Fruit fly (Drosophila melanogaster) whole organism, wandering third instar larva: ENCODE measurements around the gene CG14866.

Experiments
- CG9705 ChIP-seq: fragments of 200-800 bp; sonication (Bioruptor generic); optimal IDR thresholded peaks from 2 replicates; lab custom pipeline; 2018; ENCODE audit warnings: missing biosample characterization, mild to moderate bottlenecking, missing genetic modification characterization
- Dif ChIP-seq: fragments of 200-275, 200-300 bp; sonication (Bioruptor generic); optimal IDR thresholded peaks from 2 replicates; lab custom pipeline; 2018; ENCODE audit warnings: missing biosample characterization, missing genetic modification characterization; ENCODE audit not compliant: partially characterized antibody
- GATAd ChIP-seq: sonication (Bioruptor generic); optimal IDR thresholded peaks from 2 replicates; lab custom pipeline; 2016; ENCODE audit warnings: missing biosample characterization, missing genetic modification characterization
- HLH106 ChIP-seq: fragments of 200-800 bp; optimal IDR thresholded peaks from 3 replicates; lab custom pipeline; 2019; ENCODE audit warnings: missing biosample characterization, mild to moderate bottlenecking, missing genetic modification characterization, moderate library complexity
- Hr83 ChIP-seq: fragments of 200-300 bp; sonication (Bioruptor generic); optimal IDR thresholded peaks from 2 replicates; lab custom pipeline; 2016; ENCODE audit warnings: missing biosample characterization, mild to moderate bottlenecking, missing genetic modification characterization, moderate library complexity; ENCODE audit not compliant: poor library complexity, severe bottlenecking
- Mio ChIP-seq: sonication (Bioruptor generic); optimal IDR thresholded peaks from 2 replicates; lab custom pipeline; 2016; ENCODE audit warnings: missing biosample characterization, missing genetic modification characterization
- Myc ChIP-seq: fragments of >200 bp; optimal IDR thresholded peaks from 2 replicates; lab custom pipeline; 2017
- N ChIP-seq: fragments of >200 bp; optimal IDR thresholded peaks from 2 replicates; lab custom pipeline; 2018; ENCODE audit warnings: missing biosample characterization, missing external identifiers, missing genetic modification characterization
- OdsH ChIP-seq: fragments of 200-800 bp; sonication (Bioruptor generic); optimal IDR thresholded peaks from 2 replicates; lab custom pipeline; 2016; ENCODE audit warnings: missing biosample characterization, mild to moderate bottlenecking, missing genetic modification characterization
- Rel ChIP-seq, 2 experiments: fragments of 200-800 bp; sonication (Bioruptor generic) in 1 of 2; optimal IDR thresholded peaks; 2 replicates in 1 of 2; 3 replicates in 1 of 2; lab custom pipeline; 2016 to 2019; ENCODE audit warnings: mild to moderate bottlenecking in 2 of 2, missing biosample characterization in 2 of 2, missing genetic modification characterization in 2 of 2, moderate library complexity in 1 of 2
- Sp1 ChIP-seq: fragments of 200-800 bp; sonication (Bioruptor generic); optimal IDR thresholded peaks from 3 replicates; lab custom pipeline; 2019; ENCODE audit warnings: missing biosample characterization, mild to moderate bottlenecking, missing genetic modification characterization, moderate library complexity
- Vsx2 ChIP-seq: fragments of 200-300, 225-300 bp; sonication (Bioruptor generic); optimal IDR thresholded peaks from 2 replicates; lab custom pipeline; 2018; ENCODE audit warnings: missing biosample characterization, missing genetic modification characterization; ENCODE audit not compliant: partially characterized antibody
- br ChIP-seq: fragments of 200-800 bp; sonication (Bioruptor generic); optimal IDR thresholded peaks from 2 replicates; lab custom pipeline; 2016; ENCODE audit warnings: missing biosample characterization, missing genetic modification characterization
- brk ChIP-seq: fragments of 200-800 bp; sonication (Bioruptor generic); optimal IDR thresholded peaks from 2 replicates; lab custom pipeline; 2016; ENCODE audit warnings: missing biosample characterization, mild to moderate bottlenecking, missing genetic modification characterization
- dl ChIP-seq, 2 experiments: fragments of 175-275, 200-275 bp in 1 of 2; fragments of 200-275 bp in 1 of 2; sonication (Bioruptor generic); optimal IDR thresholded peaks; lab custom pipeline; 2018; ENCODE audit warnings: mild to moderate bottlenecking in 2 of 2, missing biosample characterization in 2 of 2, missing genetic modification characterization in 2 of 2, moderate library complexity in 2 of 2; ENCODE audit not compliant: partially characterized antibody in 2 of 2, insufficient read depth in 1 of 2
- dmrt93B ChIP-seq: fragments of 200-800 bp; sonication (Bioruptor generic); optimal IDR thresholded peaks from 2 replicates; lab custom pipeline; 2018; ENCODE audit warnings: missing biosample characterization, mild to moderate bottlenecking, missing genetic modification characterization
- dsf ChIP-seq: sonication (Bioruptor generic); optimal IDR thresholded peaks from 2 replicates; lab custom pipeline; 2016; ENCODE audit warnings: missing biosample characterization, missing genetic modification characterization, borderline replicate concordance
- ey ChIP-seq: fragments of 200-800 bp; sonication (Bioruptor generic); optimal IDR thresholded peaks from 2 replicates; lab custom pipeline; 2016; ENCODE audit warnings: missing biosample characterization, missing genetic modification characterization
- foxo ChIP-seq, 2 experiments: fragments of 200-800 bp; sonication (Bioruptor generic); optimal IDR thresholded peaks; 2 replicates in 1 of 2; 3 replicates in 1 of 2; lab custom pipeline; 2016 to 2017; ENCODE audit warnings: missing biosample characterization in 2 of 2, missing genetic modification characterization in 2 of 2
- fru ChIP-seq: fragments of 200-800 bp; sonication (Bioruptor generic); optimal IDR thresholded peaks from 3 replicates; lab custom pipeline; 2016; ENCODE audit warnings: missing biosample characterization, mild to moderate bottlenecking, missing genetic modification characterization
- h ChIP-seq: fragments of 200-800 bp; sonication (Bioruptor generic); optimal IDR thresholded peaks from 3 replicates; lab custom pipeline; 2016; ENCODE audit warnings: missing biosample characterization, mild to moderate bottlenecking, missing genetic modification characterization
- jim ChIP-seq: fragments of 175-275, 200-325 bp; sonication (Bioruptor generic); optimal IDR thresholded peaks from 2 replicates; lab custom pipeline; 2016; ENCODE audit warnings: missing biosample characterization, mild to moderate bottlenecking, missing genetic modification characterization
- lola ChIP-seq: fragments of >200 bp; optimal IDR thresholded peaks from 2 replicates; lab custom pipeline; 2017; ENCODE audit warnings: missing biosample characterization, missing genetic modification characterization
- pan ChIP-seq: fragments of >200 bp; optimal IDR thresholded peaks from 2 replicates; lab custom pipeline; 2017
- psq ChIP-seq: fragments of 200-800 bp; sonication (Bioruptor generic); optimal IDR thresholded peaks from 3 replicates; lab custom pipeline; 2017; ENCODE audit warnings: missing biosample characterization, mild to moderate bottlenecking, missing genetic modification characterization, moderate library complexity
- rgr ChIP-seq: fragments of 200-800 bp; sonication (Bioruptor generic); optimal IDR thresholded peaks from 3 replicates; lab custom pipeline; 2016; ENCODE audit warnings: missing biosample characterization, mild to moderate bottlenecking, missing genetic modification characterization
- sage ChIP-seq: fragments of 200-800 bp; sonication (Bioruptor generic); optimal IDR thresholded peaks from 2 replicates; lab custom pipeline; 2016; ENCODE audit warnings: missing biosample characterization, mild to moderate bottlenecking, missing genetic modification characterization
- sv ChIP-seq: fragments of 200-800 bp; sonication (Bioruptor generic); optimal IDR thresholded peaks from 3 replicates; lab custom pipeline; 2016; ENCODE audit warnings: missing biosample characterization, missing genetic modification characterization
- tai ChIP-seq: sonication (Bioruptor generic); optimal IDR thresholded peaks from 2 replicates; lab custom pipeline; 2016; ENCODE audit warnings: missing biosample characterization, missing genetic modification characterization
- woc ChIP-seq: sonication (Bioruptor generic); optimal IDR thresholded peaks from 2 replicates; lab custom pipeline; 2016; ENCODE audit warnings: missing biosample characterization, mild to moderate bottlenecking, missing genetic modification characterization

Gene CG14866

DNA sequence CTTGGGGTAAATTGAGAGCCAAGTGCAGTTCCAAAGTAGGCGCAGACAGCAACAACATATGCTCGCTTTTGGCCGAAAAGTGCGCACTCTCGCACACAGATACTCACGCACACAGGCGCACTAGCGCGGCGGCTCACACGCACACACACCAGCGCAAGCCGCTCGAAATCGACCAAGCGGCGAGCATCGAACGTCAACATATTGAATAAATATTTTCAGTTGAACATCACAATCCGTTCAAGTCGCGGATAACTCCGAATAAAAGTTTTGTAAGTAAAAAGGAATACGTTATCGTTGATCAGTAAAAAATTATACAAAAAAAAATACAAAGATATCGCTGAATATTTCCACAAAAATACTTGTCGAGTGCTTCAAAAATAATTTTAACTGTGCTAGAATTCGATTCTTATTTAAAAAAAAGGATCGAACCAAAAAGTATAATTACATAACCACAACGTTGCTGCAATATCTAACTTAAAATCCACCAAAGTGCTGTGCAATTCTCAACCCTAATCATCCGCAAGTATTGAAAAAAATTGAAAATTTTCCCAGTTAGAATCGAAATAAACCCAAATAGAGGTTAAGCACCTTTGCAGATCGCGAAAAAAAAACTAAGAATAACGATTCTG lies 34.8 kb upstream of the CG14866 start:
- peak in 1 of 2 experiments; percentile 3 for TF ChIP-seq dl (GFP tag; optimal IDR thresholded peaks at IDR 0.05; lab: Kevin White, UChicago; ENCODE audit: insufficient read depth in 1 of 2, partially characterized antibody in 2 of 2)
- TF ChIP-seq Vsx2, result no peak
- TF ChIP-seq, all 38 proteins: peak for 1

DNA sequence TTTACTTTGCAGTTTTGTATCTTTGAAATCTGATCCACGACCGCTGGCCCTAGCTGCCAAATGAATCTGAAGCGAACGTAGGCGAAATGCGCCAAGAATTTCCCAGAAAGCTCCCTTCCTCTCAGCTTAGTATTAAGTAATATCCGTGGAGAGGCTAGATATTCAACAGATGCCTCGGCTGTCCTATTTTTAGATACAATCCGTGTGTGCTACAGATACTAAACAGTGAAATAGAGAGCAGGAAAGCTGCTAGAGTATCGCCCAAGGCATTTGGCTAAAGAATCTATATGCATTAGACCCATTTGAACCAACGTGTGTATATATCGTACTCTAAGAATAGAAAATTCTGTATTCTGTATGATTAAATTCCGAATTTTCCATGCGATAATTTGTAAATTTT lies 33.9 kb upstream of the CG14866 start:
- TF ChIP-seq Sp1 (GFP tag; lab: Kevin White, UChicago) (no peak), rgr (GFP tag; lab: Kevin White, UChicago) (no peak), N (GFP tag; lab: Kevin White, UChicago) (no peak), ey (GFP tag; lab: Kevin White, UChicago) (no peak), CG9705 (no peak), Rel (GFP tag; optimal IDR thresholded peaks at IDR 0.05; lab: Kevin White, UChicago) (no peak), Rel (tag; optimal IDR thresholded peaks at IDR 0.05; lab: Kevin White, UChicago) (no peak), jim (GFP tag; lab: Kevin White, UChicago) (no peak), Vsx2 (no peak), OdsH (no peak), sage (GFP tag; lab: Kevin White, UChicago) (no peak)

DNA sequence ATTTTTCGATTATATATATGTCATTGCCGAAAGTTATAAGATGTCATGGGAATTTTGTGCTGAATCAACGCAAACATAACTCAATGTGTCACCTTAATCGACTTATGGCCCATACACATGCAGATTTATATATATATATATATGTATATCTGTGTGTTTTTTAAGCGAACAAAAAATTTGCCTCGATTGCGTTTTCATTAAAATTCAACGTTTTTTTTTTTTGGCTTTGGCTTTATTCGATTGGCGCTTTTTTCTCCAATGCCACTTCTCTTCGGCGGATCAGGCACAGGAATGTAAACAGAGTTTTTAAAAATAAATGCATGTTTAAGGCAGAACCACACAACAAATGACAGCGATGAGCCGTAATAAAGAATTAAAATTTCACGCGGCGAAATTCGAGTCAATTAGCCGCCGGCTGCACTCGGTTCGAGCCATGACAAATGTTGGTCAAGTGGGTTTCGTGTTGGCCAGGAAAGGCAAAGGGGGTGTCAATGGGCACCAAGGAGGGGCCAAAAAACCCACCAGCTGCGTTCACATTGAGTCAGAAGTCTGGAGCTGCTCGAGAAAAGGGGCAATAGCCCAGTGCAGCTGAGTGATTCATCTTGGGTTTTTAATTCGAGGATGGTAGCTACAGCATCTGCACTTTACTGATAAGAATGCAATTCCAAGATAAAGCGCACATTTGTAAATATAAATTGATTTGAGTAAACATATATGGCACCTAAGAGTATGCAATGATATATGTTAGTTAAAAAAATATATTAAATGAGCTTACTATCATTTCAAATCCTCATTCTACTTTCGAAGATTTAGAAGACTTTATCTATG lies 33.1 kb upstream of the CG14866 start:
- TF ChIP-seq jim (GFP tag; lab: Kevin White, UChicago), result no peak
- no peak for TF ChIP-seq Rel (GFP tag; optimal IDR thresholded peaks at IDR 0.05; lab: Kevin White, UChicago)
- peak; percentile 15 for TF ChIP-seq Rel (tag; optimal IDR thresholded peaks at IDR 0.05; lab: Kevin White, UChicago)
- no peak for TF ChIP-seq brk

DNA sequence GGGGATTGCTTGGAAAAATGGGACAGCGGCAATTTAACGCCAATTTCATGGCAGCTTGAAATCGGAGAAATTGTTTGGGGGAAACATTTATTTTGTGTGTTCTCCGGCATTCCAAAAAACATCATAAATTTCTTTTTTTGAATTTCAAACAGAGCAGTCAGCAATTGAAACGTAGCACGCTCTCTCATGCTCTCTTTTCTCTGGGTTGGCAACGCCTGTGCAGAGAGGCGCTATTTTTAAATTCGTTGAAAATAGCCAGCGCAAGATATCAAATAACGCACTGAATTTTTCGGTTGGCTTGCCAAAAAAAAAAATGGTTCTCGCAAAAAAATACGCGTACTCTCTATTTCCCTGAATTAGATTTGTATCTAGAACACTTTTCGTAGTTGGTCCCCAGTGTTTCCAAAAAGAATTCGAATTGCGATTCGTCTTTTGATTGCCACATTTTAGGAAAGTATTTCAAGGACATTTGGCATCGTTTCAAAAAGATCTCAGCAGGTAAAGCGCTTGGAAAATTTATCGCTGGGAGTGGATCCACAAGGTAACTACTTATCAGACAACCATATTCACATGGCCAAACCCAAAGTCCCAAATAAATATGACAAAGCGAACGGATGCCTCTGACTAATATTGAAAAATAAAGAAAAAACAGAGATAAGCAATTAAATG lies 30.1 kb upstream of the CG14866 start:
- TF ChIP-seq dmrt93B (GFP tag; lab: Kevin White, UChicago) (no peak), Myc (lab: Kevin White, UChicago) (no peak), tai (no peak), h (GFP tag; lab: Kevin White, UChicago) (no peak), rgr (GFP tag; lab: Kevin White, UChicago) (peak; percentile 7), dl (GFP tag; optimal IDR thresholded peaks at IDR 0.05; lab: Kevin White, UChicago; ENCODE audit: insufficient read depth in 1 of 2, partially characterized antibody in 2 of 2) (peak in 1 of 2 experiments; percentile 51), OdsH (no peak), sage (GFP tag; lab: Kevin White, UChicago) (no peak), brk (no peak), Vsx2 (peak; percentile 56), Dif (peak; percentile 87), dsf (no peak), Sp1 (GFP tag; lab: Kevin White, UChicago) (no peak)

DNA sequence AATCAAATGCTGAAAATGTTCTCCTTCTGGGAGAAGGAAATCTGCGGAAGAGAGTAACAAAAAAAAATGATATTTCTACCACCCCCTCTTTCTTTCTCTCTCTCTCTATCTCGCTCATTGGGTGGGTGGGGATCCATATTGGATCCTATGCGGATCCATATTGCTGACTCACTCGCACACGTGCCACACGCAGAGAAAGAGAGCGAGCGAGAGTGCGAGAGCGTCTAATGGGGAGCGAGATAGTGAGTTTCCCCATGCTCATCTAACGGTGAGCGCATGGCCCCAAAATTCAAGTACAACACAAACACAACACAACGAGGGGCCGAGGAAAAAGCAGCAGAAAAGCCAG lies 29.6 kb upstream of the CG14866 start:
- no peak for TF ChIP-seq tai
- TF ChIP-seq pan (lab: Kevin White, UChicago), result no peak
- no peak for TF ChIP-seq OdsH
- TF ChIP-seq HLH106 (tag; lab: Kevin White, UChicago), result no peak
- no peak for TF ChIP-seq foxo (GFP tag; optimal IDR thresholded peaks at IDR 0.05; lab: Kevin White, UChicago)
- no peak for TF ChIP-seq GATAd
- peak; percentile 12 for TF ChIP-seq h (GFP tag; lab: Kevin White, UChicago)
- TF ChIP-seq Mio (GFP tag; lab: Kevin White, UChicago), result no peak
- peak; percentile 55 for TF ChIP-seq Vsx2
- no peak for TF ChIP-seq sv
- TF ChIP-seq Dif, result peak; percentile 68
- TF ChIP-seq psq, result no peak
- TF ChIP-seq fru (GFP tag; lab: Kevin White, UChicago), result no peak
- no peak for TF ChIP-seq lola
- TF ChIP-seq Rel (GFP tag; optimal IDR thresholded peaks at IDR 0.05; lab: Kevin White, UChicago), result no peak
- TF ChIP-seq Rel (tag; optimal IDR thresholded peaks at IDR 0.05; lab: Kevin White, UChicago), result no peak
- peak; percentile 39 to 74 for TF ChIP-seq dl (GFP tag; optimal IDR thresholded peaks at IDR 0.05; lab: Kevin White, UChicago; ENCODE audit: insufficient read depth in 1 of 2, partially characterized antibody in 2 of 2)
- TF ChIP-seq ey (GFP tag; lab: Kevin White, UChicago), result no peak
- TF ChIP-seq jim (GFP tag; lab: Kevin White, UChicago), result no peak
- no peak for TF ChIP-seq woc (GFP tag; lab: Kevin White, UChicago)
- TF ChIP-seq br (GFP tag; lab: Kevin White, UChicago), result no peak
- TF ChIP-seq Hr83 (GFP tag; lab: Kevin White, UChicago), result no peak
- TF ChIP-seq dmrt93B (GFP tag; lab: Kevin White, UChicago), result no peak
